Fruit fly (Drosophila melanogaster): Measurements from ENCODE around the gene CG9922.
A peak's percentile ranks its signal among the peaks of the same experiment; 100 is the strongest.

Gene CG9922

dm6 chr3R:14017640-14018429, 18.4 kb downstream of the CG9922 start (continued):
- TF ChIP-seq Hey (tag; optimal IDR thresholded peaks at IDR 0.05) = peak; percentile 6
- no peak for TF ChIP-seq CG1792 (GFP tag; optimal IDR thresholded peaks at IDR 0.05)
- peak; percentile 47 for TF ChIP-seq Lhr (GFP tag; optimal IDR thresholded peaks at IDR 0.05)
- peak; percentile 83 for TF ChIP-seq CG13775 (GFP tag; optimal IDR thresholded peaks at IDR 0.05)
- TF ChIP-seq Gsc (GFP tag; IDR thresholded peaks at IDR 0.05) = no peak
- peak in 1 of 3 experiments; percentile 72 for TF ChIP-seq Stat92E (GFP tag; optimal IDR thresholded peaks at IDR 0.05)
- peak; percentile 41 for TF ChIP-seq Atf-2 (GFP tag; optimal IDR thresholded peaks at IDR 0.05)
- peak; percentile 85 for TF ChIP-seq CG10366 (GFP tag; IDR thresholded peaks at IDR 0.05)
- TF ChIP-seq yki (optimal IDR thresholded peaks at IDR 0.05) = peak; percentile 97
- TF ChIP-seq tna (GFP tag; IDR thresholded peaks at IDR 0.05; ENCODE audit: partially characterized antibody) = peak; percentile 52; the same call in 1 of the 2 replicates
- peak; percentile 79 for TF ChIP-seq Dek (tag; optimal IDR thresholded peaks at IDR 0.05)
- TF ChIP-seq Xrp1 (GFP tag; IDR thresholded peaks at IDR 0.05) = peak; percentile 74
- TF ChIP-seq Usf (GFP tag; optimal IDR thresholded peaks at IDR 0.05) = peak; percentile 27
- TF ChIP-seq GATAe (GFP tag; conservative IDR thresholded peaks at IDR 0.05) = 0 out of 2 replicates have a peak, but pooled peaks have one; percentile 10
- peak; percentile 17 for TF ChIP-seq HmgD (GFP tag; optimal IDR thresholded peaks at IDR 0.05)
- no peak for TF ChIP-seq CG11085 (GFP tag; IDR thresholded peaks at IDR 0.05)
- peak; percentile 77 for TF ChIP-seq CG4328 (GFP tag; optimal IDR thresholded peaks at IDR 0.05)
- no peak for TF ChIP-seq sens-2 (GFP tag; IDR thresholded peaks at IDR 0.05)
- peak; percentile 82 for TF ChIP-seq CG18599 (GFP tag; optimal IDR thresholded peaks at IDR 0.05)
- TF ChIP-seq hb (GFP tag; IDR thresholded peaks at IDR 0.05; ENCODE audit: partially characterized antibody) = no peak
- no peak for TF ChIP-seq Sry-δ (GFP tag; optimal IDR thresholded peaks at IDR 0.05)
- peak; percentile 77 for TF ChIP-seq CG10267 (tag; optimal IDR thresholded peaks at IDR 0.05)
- peak; percentile 66; the same call in 1 of the 2 replicates for TF ChIP-seq klu (GFP tag; IDR thresholded peaks at IDR 0.05)
- peak; percentile 88 for TF ChIP-seq CG34422 (GFP tag; IDR thresholded peaks at IDR 0.05)
- peak; percentile 46 for TF ChIP-seq ab (GFP tag; optimal IDR thresholded peaks at IDR 0.05)
- peak; percentile 78 for TF ChIP-seq Aef1 (GFP tag; IDR thresholded peaks at IDR 0.05)
- peak; percentile 77 for TF ChIP-seq CG17385 (GFP tag; optimal IDR thresholded peaks at IDR 0.05)
- TF ChIP-seq CG3847 (GFP tag; IDR thresholded peaks at IDR 0.05) = peak; percentile 51; the same call in 1 of the 2 replicates
- no peak for TF ChIP-seq rib (GFP tag; IDR thresholded peaks at IDR 0.05)
- TF ChIP-seq CG12391 (tag; optimal IDR thresholded peaks at IDR 0.05) = peak; percentile 91
- TF ChIP-seq Antp (GFP tag; optimal IDR thresholded peaks at IDR 0.05) = peak; percentile 54
- peak; percentile 78 for TF ChIP-seq wor (GFP tag; IDR thresholded peaks at IDR 0.05)
- peak in 1 of 3 experiments; percentile 65 for TF ChIP-seq lola (GFP tag; optimal IDR thresholded peaks at IDR 0.05)
- peak; percentile 41; the same call in 1 of the 3 replicates for TF ChIP-seq Doc3 (GFP tag; IDR thresholded peaks at IDR 0.05; ENCODE audit: partially characterized antibody)
- TF ChIP-seq CG4707 (GFP tag; optimal IDR thresholded peaks at IDR 0.05) = no peak
- TF ChIP-seq CG4617 (GFP tag; optimal IDR thresholded peaks at IDR 0.05; ENCODE audit: borderline replicate concordance) = peak; percentile 48
- peak; percentile 73 for TF ChIP-seq nerfin-1 (tag; optimal IDR thresholded peaks at IDR 0.05)
- peak; percentile 83 for TF ChIP-seq Awh (GFP tag; IDR thresholded peaks at IDR 0.05)
- TF ChIP-seq CTCF (GFP tag; optimal IDR thresholded peaks at IDR 0.05) = peak; percentile 53
- TF ChIP-seq sr (GFP tag; IDR thresholded peaks at IDR 0.05) = peak; percentile 63; the same call in 2 of the 3 replicates
- TF ChIP-seq Hr3 (GFP tag; optimal IDR thresholded peaks at IDR 0.05) = peak; percentile 89
- peak; percentile 77; the same call in 1 of the 2 replicates for TF ChIP-seq vvl (GFP tag; IDR thresholded peaks at IDR 0.05)
- TF ChIP-seq usp (GFP tag; optimal IDR thresholded peaks at IDR 0.05) = no peak
- TF ChIP-seq Eip74EF (GFP tag; optimal IDR thresholded peaks at IDR 0.05) = peak in 1 of 2 experiments; percentile 88
- peak; percentile 74 for TF ChIP-seq CG32772 (GFP tag; IDR thresholded peaks at IDR 0.05)
- TF ChIP-seq CG5953 (GFP tag; IDR thresholded peaks at IDR 0.05) = peak; percentile 67
- peak; percentile 34 for TF ChIP-seq ERR (GFP tag; optimal IDR thresholded peaks at IDR 0.05)
- TF ChIP-seq cato (GFP tag; optimal IDR thresholded peaks at IDR 0.05; ENCODE audit: borderline replicate concordance) = peak; percentile 70
- TF ChIP-seq crp (GFP tag; optimal IDR thresholded peaks at IDR 0.05) = peak in 1 of 2 experiments; percentile 43
